Fruit fly (Drosophila melanogaster) whole organism, embryonic: ENCODE results near the gene Nepl7.
A peak's percentile ranks its signal among the peaks of the same experiment; 100 is the strongest.

Experiments
- Asciz ChIP-seq: fragments of 200-800 bp; sonication (Bioruptor generic); optimal IDR thresholded peaks from 2 replicates; lab custom pipeline; 2017; ENCODE audit warnings: missing biosample characterization, mild to moderate bottlenecking, missing genetic modification characterization, missing genetic modification reagents
- Bteb2 ChIP-seq: fragments of 200-800 bp; sonication (Bioruptor generic); optimal IDR thresholded peaks from 2 replicates; lab custom pipeline; 2016; ENCODE audit warnings: missing biosample characterization, missing genetic modification characterization
- CG10147 ChIP-seq: fragments of 200-800 bp; sonication (Bioruptor generic); optimal IDR thresholded peaks from 2 replicates; lab custom pipeline; 2019; ENCODE audit warnings: missing biosample characterization, mild to moderate bottlenecking, missing genetic modification characterization, moderate library complexity
- CG10543 ChIP-seq: fragments of 200-800 bp; sonication (Bioruptor generic); optimal IDR thresholded peaks from 3 replicates; lab custom pipeline; 2017; ENCODE audit warnings: missing biosample characterization, mild to moderate bottlenecking, missing genetic modification characterization, moderate library complexity
- CG12219 ChIP-seq: fragments of 200-800 bp; sonication (Bioruptor generic); optimal IDR thresholded peaks from 3 replicates; lab custom pipeline; 2018; ENCODE audit warnings: missing biosample characterization, mild to moderate bottlenecking, missing genetic modification characterization
- CG12391 ChIP-seq: fragments of 200-800 bp; sonication (Bioruptor generic); optimal IDR thresholded peaks from 3 replicates; lab custom pipeline; 2018; ENCODE audit warnings: missing biosample characterization, mild to moderate bottlenecking, missing genetic modification characterization, moderate library complexity
- CG14014 ChIP-seq: fragments of 200-800 bp; sonication (Bioruptor generic); IDR thresholded peaks from 2 replicates; pipeline ENCODE4 v1.3.6; 2022; ENCODE audit warnings: missing biosample characterization, missing genetic modification characterization
- CG14050 ChIP-seq: fragments of 200-800 bp; sonication (Bioruptor generic); IDR thresholded peaks from 3 replicates; pipeline ENCODE4 v1.3.6; 2022; ENCODE audit warnings: missing biosample characterization, missing genetic modification characterization
- CG18011 ChIP-seq: fragments of 200-800 bp; sonication (Bioruptor generic); optimal IDR thresholded peaks from 2 replicates; lab custom pipeline; 2017; ENCODE audit warnings: missing biosample characterization, missing genetic modification characterization, mild to moderate bottlenecking, moderate library complexity, missing genotype
- CG18262 ChIP-seq: fragments of 200-800 bp; optimal IDR thresholded peaks from 3 replicates; lab custom pipeline; 2019; ENCODE audit warnings: missing biosample characterization, mild to moderate bottlenecking, missing genetic modification characterization, moderate library complexity
- CG1832 ChIP-seq: fragments of 200-800 bp; sonication (Bioruptor generic); optimal IDR thresholded peaks from 2 replicates; lab custom pipeline; 2017; ENCODE audit warnings: missing biosample characterization, mild to moderate bottlenecking, missing genetic modification characterization, inconsistent platforms
- CG31441 ChIP-seq: fragments of 200-800 bp; sonication (Bioruptor generic); IDR thresholded peaks from 2 replicates; pipeline ENCODE4 v1.3.6; 2022; ENCODE audit warnings: missing biosample characterization, missing genetic modification characterization
- CG4424 ChIP-seq: fragments of 200-800 bp; sonication (Bioruptor generic); optimal IDR thresholded peaks from 3 replicates; lab custom pipeline; 2016; ENCODE audit warnings: missing biosample characterization, missing genetic modification characterization
- CG4707 ChIP-seq: fragments of 200-800 bp; sonication (Bioruptor generic); optimal IDR thresholded peaks from 2 replicates; lab custom pipeline; 2018; ENCODE audit warnings: missing biosample characterization, mild to moderate bottlenecking, missing genetic modification characterization, moderate library complexity
- CG4820 ChIP-seq: fragments of 200-800 bp; sonication (Bioruptor generic); optimal IDR thresholded peaks from 3 replicates; lab custom pipeline; 2016; ENCODE audit warnings: missing biosample characterization, missing genetic modification characterization
- CG6813 ChIP-seq: fragments of 200-800 bp; sonication (Bioruptor generic); optimal IDR thresholded peaks from 2 replicates; lab custom pipeline; 2017; ENCODE audit warnings: missing biosample characterization, missing genetic modification characterization, mild to moderate bottlenecking, moderate library complexity, missing genetic modification reagents
- CG7372 ChIP-seq: fragments of 200-800 bp; sonication (Bioruptor generic); IDR thresholded peaks from 2 replicates; pipeline ENCODE4 v1.3.6; 2022; ENCODE audit warnings: missing biosample characterization, missing genetic modification characterization
- CG7556 ChIP-seq: fragments of 200-800 bp; sonication (Bioruptor generic); optimal IDR thresholded peaks from 2 replicates; lab custom pipeline; 2017; ENCODE audit warnings: missing biosample characterization, mild to moderate bottlenecking, missing genetic modification characterization
- CG7786 ChIP-seq: fragments of 200-800 bp; sonication (Bioruptor generic); optimal IDR thresholded peaks from 2 replicates; lab custom pipeline; 2016; ENCODE audit warnings: missing biosample characterization, missing genetic modification characterization
- CG8290 ChIP-seq, 3 experiments: fragments of 200-800 bp; sonication (Bioruptor generic); optimal IDR thresholded peaks; 2 replicates each; lab custom pipeline; 2016 to 2019; ENCODE audit warnings: missing biosample characterization in 3 of 3, missing genetic modification characterization in 3 of 3, mild to moderate bottlenecking in 2 of 3, moderate library complexity in 1 of 3
- CG8765 ChIP-seq: fragments of 200-800 bp; sonication (Bioruptor generic); IDR thresholded peaks from 2 replicates; pipeline ENCODE4 v1.3.6; 2022; ENCODE audit warnings: missing biosample characterization, missing genetic modification characterization
- CoRest ChIP-seq: fragments of 200-800 bp; sonication (Bioruptor generic); optimal IDR thresholded peaks from 3 replicates; lab custom pipeline; 2018; ENCODE audit warnings: missing biosample characterization, mild to moderate bottlenecking, missing genetic modification characterization, moderate library complexity
- Doc3 ChIP-seq: fragments of 200-800 bp; sonication (Bioruptor generic); IDR thresholded peaks from 3 replicates; pipeline ENCODE4 v1.3.6; 2022; ENCODE audit warnings: missing biosample characterization, missing genetic modification characterization; ENCODE audit not compliant: partially characterized antibody
- Hmx ChIP-seq: fragments of 200-800 bp; sonication (Bioruptor generic); optimal IDR thresholded peaks from 2 replicates; lab custom pipeline; 2016; ENCODE audit warnings: missing biosample characterization, missing genetic modification characterization
- Hr78 ChIP-seq, 2 experiments: fragments of 200-800 bp in 1 of 2; fragments of >200 bp in 1 of 2; sonication (Bioruptor generic) in 1 of 2; optimal IDR thresholded peaks; 2 replicates each; lab custom pipeline; 2017 to 2019; ENCODE audit warnings: missing biosample characterization in 2 of 2, missing genetic modification characterization in 2 of 2, mild to moderate bottlenecking in 1 of 2, moderate library complexity in 1 of 2
- Hsf ChIP-seq: fragments of 200-800 bp; sonication (Bioruptor generic); optimal IDR thresholded peaks from 3 replicates; lab custom pipeline; 2016; ENCODE audit warnings: missing biosample characterization, missing genetic modification characterization
- Lim3 ChIP-seq: fragments of 200-800 bp; sonication (Bioruptor generic); IDR thresholded peaks from 2 replicates; pipeline ENCODE4 v1.3.6; 2022; ENCODE audit warnings: missing biosample characterization, missing genetic modification characterization
- MTF-1 ChIP-seq: fragments of 200-800 bp; sonication (Bioruptor generic); optimal IDR thresholded peaks from 2 replicates; lab custom pipeline; 2018; ENCODE audit warnings: missing biosample characterization, mild to moderate bottlenecking, missing genetic modification characterization, borderline replicate concordance
- Max ChIP-seq: fragments of 200-800 bp; sonication (Bioruptor generic); optimal IDR thresholded peaks from 2 replicates; lab custom pipeline; 2016; ENCODE audit warnings: missing biosample characterization, mild to moderate bottlenecking, missing genetic modification characterization
- Nf-YC ChIP-seq: fragments of 200-800 bp; optimal IDR thresholded peaks from 3 replicates; lab custom pipeline; 2019; ENCODE audit warnings: missing biosample characterization, mild to moderate bottlenecking, missing genetic modification characterization, moderate library complexity
- Optix ChIP-seq: fragments of 200-800 bp; sonication (Bioruptor generic); IDR thresholded peaks from 3 replicates; pipeline ENCODE4 v1.3.6; 2022; ENCODE audit warnings: missing biosample characterization, missing genetic modification characterization
- Sox102F ChIP-seq: fragments of 200-800 bp; sonication (Bioruptor generic); optimal IDR thresholded peaks from 2 replicates; lab custom pipeline; 2018; ENCODE audit warnings: missing biosample characterization, mild to moderate bottlenecking, missing genetic modification characterization, moderate library complexity
- Spps ChIP-seq: fragments of 200-800 bp; sonication (Bioruptor generic); optimal IDR thresholded peaks from 2 replicates; lab custom pipeline; 2018; ENCODE audit warnings: missing biosample characterization, mild to moderate bottlenecking, missing genetic modification characterization
- Tbp ChIP-seq: fragments of >200 bp; optimal IDR thresholded peaks from 2 replicates; lab custom pipeline; 2018; ENCODE audit warnings: missing biosample characterization, missing genetic modification characterization
- Usf ChIP-seq: fragments of 200-800 bp; sonication (Bioruptor generic); optimal IDR thresholded peaks from 2 replicates; lab custom pipeline; 2017; ENCODE audit warnings: missing genotype, missing biosample characterization, missing genetic modification characterization
- cwo ChIP-seq: fragments of 200-800 bp; sonication (Bioruptor generic); optimal IDR thresholded peaks from 3 replicates; lab custom pipeline; 2017; ENCODE audit warnings: missing biosample characterization, missing genetic modification characterization, mild to moderate bottlenecking, moderate library complexity, missing genetic modification reagents
- dpn ChIP-seq, 2 experiments: fragments of 200-800 bp; sonication (Bioruptor generic); optimal IDR thresholded peaks; 3 replicates each; lab custom pipeline; 2016; ENCODE audit warnings: missing biosample characterization in 2 of 2, missing genetic modification characterization in 2 of 2
- exex ChIP-seq: fragments of 200-800 bp; sonication (Bioruptor generic); optimal IDR thresholded peaks from 4 replicates; lab custom pipeline; 2018; ENCODE audit warnings: missing biosample characterization, mild to moderate bottlenecking, missing genetic modification characterization, moderate library complexity
- fd64A ChIP-seq: fragments of 200-800 bp; sonication (Bioruptor generic); optimal IDR thresholded peaks from 3 replicates; lab custom pipeline; 2018; ENCODE audit warnings: missing biosample characterization, mild to moderate bottlenecking, missing genetic modification characterization
- gfzf ChIP-seq: fragments of 200-800 bp; sonication (Bioruptor generic); optimal IDR thresholded peaks from 2 replicates; lab custom pipeline; 2016; ENCODE audit warnings: missing biosample characterization, mild to moderate bottlenecking, missing genetic modification characterization, moderate library complexity
- h ChIP-seq: fragments of >200 bp; optimal IDR thresholded peaks from 2 replicates; lab custom pipeline; 2017
- repo ChIP-seq: fragments of 200-800 bp; sonication (Bioruptor generic); optimal IDR thresholded peaks from 2 replicates; lab custom pipeline; 2016; ENCODE audit warnings: missing biosample characterization, missing genetic modification characterization
- row ChIP-seq: fragments of 200-800 bp; sonication (Bioruptor generic); IDR thresholded peaks from 3 replicates; pipeline ENCODE4 v1.3.6; 2022; ENCODE audit warnings: missing biosample characterization, missing genetic modification characterization
- sc ChIP-seq, 3 experiments: fragments of >200 bp in 2 of 3; fragments of 200-800 bp in 1 of 3; sonication (Bioruptor generic) in 1 of 3; optimal IDR thresholded peaks; 2 replicates in 2 of 3; 3 replicates in 1 of 3; lab custom pipeline; 2017; ENCODE audit warnings: mild to moderate bottlenecking in 1 of 3, missing biosample characterization in 1 of 3, missing genetic modification characterization in 1 of 3, missing genetic modification reagents in 1 of 3
- sens-2 ChIP-seq: fragments of 200-800 bp; sonication (Bioruptor generic); IDR thresholded peaks from 2 replicates; pipeline ENCODE4 v1.3.6; 2022; ENCODE audit warnings: missing biosample characterization, missing genetic modification characterization
- sima ChIP-seq: fragments of 200-800 bp; sonication (Bioruptor generic); optimal IDR thresholded peaks from 2 replicates; lab custom pipeline; 2016; ENCODE audit warnings: missing biosample characterization, missing genetic modification characterization
- slbo ChIP-seq: fragments of 200-800 bp; sonication (Bioruptor generic); IDR thresholded peaks from 2 replicates; pipeline ENCODE4 v1.3.6; 2022; ENCODE audit warnings: missing biosample characterization, missing genetic modification characterization
- tap ChIP-seq: fragments of 200-800 bp; optimal IDR thresholded peaks from 3 replicates; lab custom pipeline; 2019; ENCODE audit warnings: missing biosample characterization, mild to moderate bottlenecking, missing genetic modification characterization, moderate library complexity
- unpg ChIP-seq: fragments of 200-800 bp; sonication (Bioruptor generic); optimal IDR thresholded peaks from 3 replicates; lab custom pipeline; 2018; ENCODE audit warnings: missing biosample characterization, mild to moderate bottlenecking, missing genetic modification characterization, moderate library complexity
- yki ChIP-seq: fragments of >200 bp; optimal IDR thresholded peaks from 3 replicates; lab custom pipeline; 2018

Nepl7 gene

dm6 chr2L:12644301-12644700, 25.2 kb downstream of the Nepl7 start (continued):
- TF ChIP-seq CG7372 (GFP tag; lab: Robert Waterston, UW), result no peak
- 0 out of 2 replicates have a peak, but pooled peaks have one; percentile 38 for TF ChIP-seq CG31441 (GFP tag; lab: Robert Waterston, UW)
- TF ChIP-seq gfzf (GFP tag; lab: Kevin White, UChicago), result no peak
- TF ChIP-seq slbo (GFP tag; lab: Robert Waterston, UW), result no peak; the same call in 1 of the 2 replicates
- no peak for TF ChIP-seq Asciz (GFP tag; lab: Kevin White, UChicago)
- no peak for TF ChIP-seq h (lab: Kevin White, UChicago)
- no peak for TF ChIP-seq Doc3
- TF ChIP-seq CG8290 (GFP tag; optimal IDR thresholded peaks at IDR 0.05; lab: Kevin White, UChicago), result no peak
- TF ChIP-seq CG8290 (tag; optimal IDR thresholded peaks at IDR 0.05; lab: Kevin White, UChicago), result no peak
- peak; percentile 20 for TF ChIP-seq cwo (GFP tag; lab: Kevin White, UChicago)
- peak; percentile 53 for TF ChIP-seq CG18262 (tag; lab: Kevin White, UChicago)
- peak; percentile 58; the same call in 1 of the 2 replicates for TF ChIP-seq CG14014 (GFP tag; lab: Robert Waterston, UW)
- TF ChIP-seq Spps (tag; lab: Kevin White, UChicago), result no peak
- no peak for TF ChIP-seq fd64A (GFP tag; lab: Kevin White, UChicago)
- no peak for TF ChIP-seq yki (lab: Kevin White, UChicago)
- no peak for TF ChIP-seq sc (optimal IDR thresholded peaks at IDR 0.05; lab: Kevin White, UChicago)
- no peak for TF ChIP-seq sc (GFP tag; optimal IDR thresholded peaks at IDR 0.05; lab: Kevin White, UChicago)
- TF ChIP-seq CG8765 (GFP tag; lab: Robert Waterston, UW), result no peak
- TF ChIP-seq CG4820, result no peak
- TF ChIP-seq Nf-YC, result no peak
- TF ChIP-seq CG10147 (GFP tag; lab: Kevin White, UChicago), result peak; percentile 0
- TF ChIP-seq Max (GFP tag; lab: Kevin White, UChicago), result no peak
- TF ChIP-seq Sox102F (GFP tag; lab: Kevin White, UChicago), result peak; percentile 54
- no peak for TF ChIP-seq CG18011
- TF ChIP-seq sens-2 (GFP tag; lab: Robert Waterston, UW), result no peak
- TF ChIP-seq CG12391 (tag; lab: Kevin White, UChicago), result peak; percentile 54
- TF ChIP-seq Hr78 (GFP tag; optimal IDR thresholded peaks at IDR 0.05; lab: Kevin White, UChicago), result no peak
- peak; percentile 25 for TF ChIP-seq tap (tag; lab: Kevin White, UChicago)
- TF ChIP-seq Hmx (GFP tag; lab: Kevin White, UChicago), result no peak
- no peak for TF ChIP-seq sima (GFP tag; lab: Kevin White, UChicago)
- TF ChIP-seq unpg (GFP tag; lab: Kevin White, UChicago), result peak; percentile 51
- TF ChIP-seq Tbp (GFP tag; lab: Kevin White, UChicago), result no peak
- no peak for TF ChIP-seq CG14050 (GFP tag; lab: Robert Waterston, UW)
- no peak for TF ChIP-seq MTF-1 (GFP tag; lab: Kevin White, UChicago)
- TF ChIP-seq CG6813 (GFP tag; lab: Kevin White, UChicago), result no peak
- no peak for TF ChIP-seq Bteb2
- TF ChIP-seq Hsf, result no peak
- TF ChIP-seq CG7786 (GFP tag; lab: Kevin White, UChicago), result no peak
- peak in 1 of 2 experiments; percentile 13 for TF ChIP-seq dpn (GFP tag; optimal IDR thresholded peaks at IDR 0.05; lab: Kevin White, UChicago)
- no peak for TF ChIP-seq CG1832 (GFP tag; lab: Kevin White, UChicago)
- no peak for TF ChIP-seq Usf (GFP tag; lab: Kevin White, UChicago)
- no peak for TF ChIP-seq CG4424
- no peak for TF ChIP-seq CG7556 (GFP tag; lab: Kevin White, UChicago)
- TF ChIP-seq Optix, result no peak
- TF ChIP-seq CG4707, result no peak
- TF ChIP-seq exex (tag; lab: Kevin White, UChicago), result peak; percentile 77
- peak; percentile 81 for TF ChIP-seq row (GFP tag; lab: Robert Waterston, UW)
- no peak for TF ChIP-seq Lim3
- no peak for TF ChIP-seq repo (GFP tag; lab: Kevin White, UChicago)
- no peak for TF ChIP-seq CG12219 (GFP tag; lab: Kevin White, UChicago)
- TF ChIP-seq CG10543 (GFP tag; lab: Kevin White, UChicago), result peak; percentile 14
- peak; percentile 45 for TF ChIP-seq CoRest (tag; lab: Kevin White, UChicago)
